Worm (Caenorhabditis elegans): ENCODE results near the gene clec-84.

Gene clec-84

DNA sequence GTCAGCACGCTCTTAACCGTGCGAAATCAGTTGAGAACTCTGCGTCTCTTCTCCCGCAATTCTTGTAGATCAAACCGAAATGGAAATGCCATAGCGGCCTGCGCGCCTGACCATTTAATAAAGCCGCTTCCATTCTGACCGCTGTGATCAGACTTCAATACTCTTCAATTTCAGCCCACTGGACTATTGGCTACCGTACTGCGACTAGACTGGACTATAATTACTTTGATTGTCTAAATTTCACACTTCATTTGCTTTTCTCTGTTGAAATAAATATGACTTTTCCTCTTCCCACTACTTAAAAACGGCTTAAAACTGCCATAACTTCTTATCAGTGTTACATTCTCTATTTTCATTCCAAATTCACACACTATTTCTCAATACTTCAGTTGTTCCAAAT is 4.0 kb upstream of the clec-84 start, which contains the start of gene Y54G2A.7:
Gene Y54G2A.7 (plus strand): TSS at position 301 of the 400 bp plus-strand sequence.
- no peak for TF ChIP-seq B0310.2 (tag; optimal IDR thresholded peaks at IDR 0.05)
- no peak for TF ChIP-seq F13C5.2 (tag; optimal IDR thresholded peaks at IDR 0.05)
- no peak for TF ChIP-seq hnd-1 (tag; optimal IDR thresholded peaks at IDR 0.05)
- TF ChIP-seq tra-4 (tag; optimal IDR thresholded peaks at IDR 0.05): no peak
- no peak for TF ChIP-seq sea-1 (GFP tag; conservative IDR thresholded peaks at IDR 0.05)
- TF ChIP-seq tbx-11 (GFP tag; IDR thresholded peaks at IDR 0.05): no peak

DNA sequence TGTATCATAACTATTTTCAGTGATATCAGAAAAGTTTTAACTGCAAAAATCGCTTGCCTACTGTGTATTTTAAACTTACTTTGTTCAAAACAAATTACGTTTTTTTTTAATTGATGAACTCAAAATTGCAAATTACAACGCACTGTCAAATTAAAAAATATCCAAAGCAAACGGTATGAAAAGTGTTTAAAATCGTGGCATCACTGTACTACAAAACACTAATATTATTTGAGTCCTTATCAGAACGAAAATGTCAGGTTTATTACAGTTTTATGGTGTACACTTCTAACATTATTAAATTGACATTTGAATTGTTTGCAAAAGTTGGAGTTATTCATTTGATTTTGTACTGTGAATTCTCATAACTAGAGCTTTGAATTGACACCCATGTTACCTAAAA is 1.0 kb upstream of the clec-84 start, which contains the start of gene clec-83:
Gene clec-83 (minus strand): TSS at position 213 of the 400 bp plus-strand sequence.
- TF ChIP-seq B0310.2 (tag; optimal IDR thresholded peaks at IDR 0.05) (no peak), pes-1 (GFP tag; IDR thresholded peaks at IDR 0.05) (no peak), sea-1 (GFP tag; conservative IDR thresholded peaks at IDR 0.05) (no peak), ets-7 (tag; optimal IDR thresholded peaks at IDR 0.05) (no peak), ama-1 (optimal IDR thresholded peaks at IDR 0.05) (no peak)

DNA sequence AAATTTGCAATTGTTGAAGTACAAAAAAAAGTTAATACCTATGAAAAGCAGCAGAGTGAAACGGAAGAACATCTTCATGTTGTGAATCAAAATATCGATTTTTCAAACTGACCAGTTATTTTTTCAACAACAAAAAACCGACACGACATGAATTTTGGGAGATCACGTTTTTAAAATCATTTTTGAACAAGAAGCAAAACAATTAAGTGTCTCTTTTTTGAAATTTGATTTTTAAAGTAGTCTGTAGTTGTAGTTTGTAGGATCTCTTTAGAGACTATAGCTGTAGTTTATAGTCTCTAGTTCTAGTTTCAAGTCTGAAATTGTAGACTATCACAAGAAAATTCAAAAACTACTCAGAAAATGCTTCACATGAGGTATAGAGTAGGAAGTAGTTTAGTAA is 1.6 kb downstream of the clec-84 start, which contains the start of gene Y54G2A.15:
Gene Y54G2A.15 (minus strand): TSS at position 101 of the 400 bp plus-strand sequence.
- TF ChIP-seq tbx-37 (GFP tag; conservative IDR thresholded peaks at IDR 0.05): no peak
- TF ChIP-seq B0310.2 (tag; optimal IDR thresholded peaks at IDR 0.05): no peak
- TF ChIP-seq hnd-1 (tag; optimal IDR thresholded peaks at IDR 0.05): no peak
- no peak for TF ChIP-seq ceh-13 (GFP tag; optimal IDR thresholded peaks at IDR 0.05)
- no peak for TF ChIP-seq hmg-4 (GFP tag; optimal IDR thresholded peaks at IDR 0.05)
- TF ChIP-seq flt-1 (GFP tag; IDR thresholded peaks at IDR 0.05): no peak
- TF ChIP-seq hmbx-1 (tag; optimal IDR thresholded peaks at IDR 0.05): no peak
- TF ChIP-seq ets-7 (tag; optimal IDR thresholded peaks at IDR 0.05): no peak
- no peak for TF ChIP-seq sea-1 (GFP tag; conservative IDR thresholded peaks at IDR 0.05)
- no peak for TF ChIP-seq pes-1 (GFP tag; IDR thresholded peaks at IDR 0.05)
- no peak for TF ChIP-seq ceh-36 (tag; optimal IDR thresholded peaks at IDR 0.05)
- TF ChIP-seq tra-4 (tag; optimal IDR thresholded peaks at IDR 0.05): no peak
- no peak for TF ChIP-seq aly-1 (tag; optimal IDR thresholded peaks at IDR 0.05)
- no peak for TF ChIP-seq F13C5.2 (tag; optimal IDR thresholded peaks at IDR 0.05)
- TF ChIP-seq scrt-1 (GFP tag; IDR thresholded peaks at IDR 0.05): no peak
- no peak for TF ChIP-seq ama-1 (optimal IDR thresholded peaks at IDR 0.05)
- TF ChIP-seq tbx-11 (GFP tag; IDR thresholded peaks at IDR 0.05): no peak

DNA sequence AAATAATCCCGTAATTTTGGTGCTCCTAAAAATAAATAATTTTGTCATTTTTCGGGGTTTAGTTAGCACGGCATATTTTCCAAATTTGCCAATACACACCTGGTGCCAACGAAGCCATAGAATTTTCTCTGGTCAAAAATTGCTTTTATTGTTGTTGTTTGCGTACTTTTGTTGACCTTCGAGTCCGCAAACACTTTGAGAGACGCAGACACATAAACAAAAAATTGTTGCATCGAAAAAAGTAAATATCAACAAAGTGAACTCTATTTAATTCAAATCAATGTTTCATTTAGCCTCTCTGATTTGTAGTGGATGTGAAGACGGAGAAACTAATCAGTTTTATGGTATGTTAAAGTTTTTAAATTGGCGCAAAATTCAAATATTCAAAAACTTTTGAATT is 4.0 kb downstream of the clec-84 start, which contains the start of gene Y54G2A.40:
Gene Y54G2A.40 (plus strand): TSS at position 213 of the 400 bp plus-strand sequence.
- TF ChIP-seq tra-4 (tag; optimal IDR thresholded peaks at IDR 0.05): no peak
- TF ChIP-seq B0310.2 (tag; optimal IDR thresholded peaks at IDR 0.05): no peak
- no peak for TF ChIP-seq tbx-11 (GFP tag; IDR thresholded peaks at IDR 0.05)
- no peak for TF ChIP-seq hmg-4 (GFP tag; optimal IDR thresholded peaks at IDR 0.05)
- no peak for TF ChIP-seq ama-1 (optimal IDR thresholded peaks at IDR 0.05)
- TF ChIP-seq ceh-13 (GFP tag; optimal IDR thresholded peaks at IDR 0.05): no peak
- TF ChIP-seq hnd-1 (tag; optimal IDR thresholded peaks at IDR 0.05): no peak
- no peak for TF ChIP-seq sea-1 (GFP tag; conservative IDR thresholded peaks at IDR 0.05)
- TF ChIP-seq hmbx-1 (tag; optimal IDR thresholded peaks at IDR 0.05): no peak
- no peak for TF ChIP-seq pes-1 (GFP tag; IDR thresholded peaks at IDR 0.05)
- no peak for TF ChIP-seq flt-1 (GFP tag; IDR thresholded peaks at IDR 0.05)
- TF ChIP-seq tbx-37 (GFP tag; conservative IDR thresholded peaks at IDR 0.05): no peak
- TF ChIP-seq ets-7 (tag; optimal IDR thresholded peaks at IDR 0.05): no peak
- no peak for TF ChIP-seq aly-1 (tag; optimal IDR thresholded peaks at IDR 0.05)
- TF ChIP-seq scrt-1 (GFP tag; IDR thresholded peaks at IDR 0.05): no peak
- TF ChIP-seq ceh-36 (tag; optimal IDR thresholded peaks at IDR 0.05): no peak

- TF ChIP-seq hmg-4 (GFP tag; optimal IDR thresholded peaks at IDR 0.05) (no peak), ets-7 (tag; optimal IDR thresholded peaks at IDR 0.05) (no peak), hnd-1 (tag; optimal IDR thresholded peaks at IDR 0.05) (no peak), tbx-37 (GFP tag; conservative IDR thresholded peaks at IDR 0.05) (no peak), aly-1 (tag; optimal IDR thresholded peaks at IDR 0.05) (no peak), pes-1 (GFP tag; IDR thresholded peaks at IDR 0.05) (no peak), F13C5.2 (tag; optimal IDR thresholded peaks at IDR 0.05) (no peak), ceh-36 (tag; optimal IDR thresholded peaks at IDR 0.05) (no peak), tbx-11 (GFP tag; IDR thresholded peaks at IDR 0.05) (no peak), scrt-1 (GFP tag; IDR thresholded peaks at IDR 0.05) (no peak), tra-4 (tag; optimal IDR thresholded peaks at IDR 0.05) (no peak), flt-1 (GFP tag; IDR thresholded peaks at IDR 0.05) (no peak)
Measured at ce11 chrIV:2849269-2849668, 7.0 kb downstream of the clec-84 start.

DNA sequence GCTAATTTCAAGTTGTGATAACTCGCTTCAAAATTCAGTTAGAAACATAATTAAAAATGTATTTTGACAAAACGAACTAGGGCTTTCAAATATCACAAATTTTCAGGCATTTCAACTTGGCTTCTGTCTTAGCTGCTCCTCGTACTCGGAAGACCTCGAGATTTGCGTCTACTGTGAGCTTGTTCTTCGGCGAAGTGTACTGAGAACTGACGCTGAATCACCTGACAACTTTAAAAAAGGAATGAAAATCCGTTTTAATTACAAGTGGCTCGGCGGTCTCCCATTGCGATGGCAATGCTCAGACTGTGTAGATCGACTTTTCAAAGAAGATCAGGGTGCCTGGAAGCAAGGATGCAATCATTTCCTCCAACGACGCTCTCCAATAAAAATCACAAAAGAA is 8.3 kb downstream of the clec-84 start, which contains the start of gene clec-85:
Gene clec-85 (plus strand): TSS at position 301 of the 400 bp plus-strand sequence.
- no peak for TF ChIP-seq scrt-1 (GFP tag; IDR thresholded peaks at IDR 0.05)
- TF ChIP-seq ama-1 (optimal IDR thresholded peaks at IDR 0.05): no peak
- no peak for TF ChIP-seq hmbx-1 (tag; optimal IDR thresholded peaks at IDR 0.05)
- no peak for TF ChIP-seq flt-1 (GFP tag; IDR thresholded peaks at IDR 0.05)
- no peak for TF ChIP-seq hnd-1 (tag; optimal IDR thresholded peaks at IDR 0.05)
- TF ChIP-seq ceh-36 (tag; optimal IDR thresholded peaks at IDR 0.05): no peak
- TF ChIP-seq aly-1 (tag; optimal IDR thresholded peaks at IDR 0.05): no peak
- TF ChIP-seq B0310.2 (tag; optimal IDR thresholded peaks at IDR 0.05): no peak
- no peak for TF ChIP-seq tra-4 (tag; optimal IDR thresholded peaks at IDR 0.05)
- no peak for TF ChIP-seq pes-1 (GFP tag; IDR thresholded peaks at IDR 0.05)
- TF ChIP-seq ceh-13 (GFP tag; optimal IDR thresholded peaks at IDR 0.05): no peak
- no peak for TF ChIP-seq sea-1 (GFP tag; conservative IDR thresholded peaks at IDR 0.05)
- TF ChIP-seq F13C5.2 (tag; optimal IDR thresholded peaks at IDR 0.05): no peak

ce11 chrIV:2851625-2852024 is 9.4 kb downstream of the clec-84 start:
- TF ChIP-seq B0310.2 (tag; optimal IDR thresholded peaks at IDR 0.05) (no peak), ama-1 (optimal IDR thresholded peaks at IDR 0.05) (no peak), aly-1 (tag; optimal IDR thresholded peaks at IDR 0.05) (no peak), sea-1 (GFP tag; conservative IDR thresholded peaks at IDR 0.05) (no peak), tra-4 (tag; optimal IDR thresholded peaks at IDR 0.05) (no peak), ceh-13 (GFP tag; optimal IDR thresholded peaks at IDR 0.05) (no peak), tbx-11 (GFP tag; IDR thresholded peaks at IDR 0.05) (no peak), hnd-1 (tag; optimal IDR thresholded peaks at IDR 0.05) (no peak), pes-1 (GFP tag; IDR thresholded peaks at IDR 0.05) (no peak), hmbx-1 (tag; optimal IDR thresholded peaks at IDR 0.05) (no peak), ceh-36 (tag; optimal IDR thresholded peaks at IDR 0.05) (no peak), hmg-4 (GFP tag; optimal IDR thresholded peaks at IDR 0.05) (no peak), F13C5.2 (tag; optimal IDR thresholded peaks at IDR 0.05) (no peak), flt-1 (GFP tag; IDR thresholded peaks at IDR 0.05) (no peak), tbx-37 (GFP tag; conservative IDR thresholded peaks at IDR 0.05) (no peak)

Data from whole organism, early embryonic.